Worm (Caenorhabditis elegans) whole organism, young adult: ENCODE measurements around the gene lin-13.

Experiments used
- F22D6.2 ChIP-seq: sonication (generic microtip); optimal IDR thresholded peaks from 2 replicates; lab custom pipeline; 2016; ENCODE audit warnings: mild to moderate bottlenecking, missing genetic modification characterization, missing compliant biosample characterization
- F23B12.7 ChIP-seq: sonication (generic microtip); optimal IDR thresholded peaks from 2 replicates; lab custom pipeline; 2017; ENCODE audit warnings: missing genetic modification characterization, mild to moderate bottlenecking, missing compliant biosample characterization, antibody characterized with exemption, moderate library complexity; ENCODE audit not compliant: insufficient read depth
- F39B2.1 ChIP-seq: fragments of 200-800 bp; sonication (Bioruptor generic); IDR thresholded peaks from 2 replicates; pipeline ENCODE4 v1.3.6; 2022; ENCODE audit warnings: missing genetic modification reagents, missing genetic modification characterization, missing compliant biosample characterization
- K12H6.12 ChIP-seq: fragments of 200-800 bp; sonication (Bioruptor generic); optimal IDR thresholded peaks from 2 replicates; lab custom pipeline; 2018; ENCODE audit warnings: mild to moderate bottlenecking, missing genetic modification characterization, missing compliant biosample characterization
- Y53G8AR.9 ChIP-seq: fragments of 200-800 bp; sonication (Bioruptor generic); conservative IDR thresholded peaks from 2 replicates; pipeline ENCODE4 v1.3.6; 2022; ENCODE audit warnings: missing genetic modification reagents, missing genetic modification characterization, missing compliant biosample characterization
- ama-1 ChIP-seq, 3 experiments: fragments of 150-350 bp in 1 of 3; sonication (generic microtip) in 2 of 3; optimal IDR thresholded peaks; 2 replicates each; lab custom pipeline; 2014 to 2018; ENCODE audit warnings: missing biosample characterization in 2 of 3, missing genetic modification characterization in 2 of 3, missing genetic modification reagents in 2 of 3
- atf-7 ChIP-seq: sonication (generic microtip); optimal IDR thresholded peaks from 2 replicates; lab custom pipeline; 2017; ENCODE audit warnings: mild to moderate bottlenecking, missing genetic modification characterization, missing compliant biosample characterization
- attf-5 ChIP-seq: fragments of 200-800 bp; sonication (Bioruptor generic); optimal IDR thresholded peaks from 2 replicates; lab custom pipeline; 2018; ENCODE audit warnings: mild to moderate bottlenecking, missing genetic modification characterization, missing compliant biosample characterization
- ceh-27 ChIP-seq: fragments of 200-800 bp; sonication (Bioruptor generic); optimal IDR thresholded peaks from 2 replicates; lab custom pipeline; 2018; ENCODE audit warnings: mild to moderate bottlenecking, missing genetic modification characterization, moderate library complexity, missing compliant biosample characterization
- ceh-40 ChIP-seq: fragments of 200-800 bp; sonication (Bioruptor generic); IDR thresholded peaks from 2 replicates; pipeline ENCODE4 v1.3.6; 2022; ENCODE audit warnings: missing genetic modification characterization, missing compliant biosample characterization
- chd-7 ChIP-seq: sonication (generic microtip); optimal IDR thresholded peaks from 2 replicates; lab custom pipeline; 2016; ENCODE audit warnings: mild to moderate bottlenecking, missing genetic modification characterization, moderate library complexity, missing compliant biosample characterization
- dox-1 ChIP-seq: fragments of 200-800 bp; sonication (Bioruptor generic); IDR thresholded peaks from 2 replicates; pipeline ENCODE4 v1.3.6; 2022; ENCODE audit warnings: missing genetic modification reagents, missing genetic modification characterization, missing compliant biosample characterization
- dpff-1 ChIP-seq: sonication (generic microtip); optimal IDR thresholded peaks from 2 replicates; lab custom pipeline; 2017; ENCODE audit warnings: mild to moderate bottlenecking, missing genetic modification characterization, missing compliant biosample characterization
- dpl-1 ChIP-seq: fragments of 150-350 bp; optimal IDR thresholded peaks from 2 replicates; lab custom pipeline; 2014; ENCODE audit warnings: missing biosample characterization, missing genetic modification reagents, missing genetic modification characterization
- efl-1 ChIP-seq: fragments of 150-350 bp; optimal IDR thresholded peaks from 2 replicates; lab custom pipeline; 2014; ENCODE audit warnings: missing biosample characterization, missing genetic modification reagents, missing genetic modification characterization
- gei-17 ChIP-seq: fragments of 200-800 bp; sonication (Bioruptor generic); optimal IDR thresholded peaks from 2 replicates; lab custom pipeline; 2018; ENCODE audit warnings: mild to moderate bottlenecking, missing genetic modification characterization, missing compliant biosample characterization
- hmg-1.2 ChIP-seq: fragments of 200-800 bp; sonication (Bioruptor generic); IDR thresholded peaks from 2 replicates; pipeline ENCODE4 v1.3.6; 2022; ENCODE audit warnings: missing genetic modification reagents, missing genetic modification characterization, missing compliant biosample characterization
- hsf-1 ChIP-seq: fragments of 200-800 bp; sonication (Bioruptor generic); IDR thresholded peaks from 2 replicates; pipeline ENCODE4 v1.3.6; 2022; ENCODE audit warnings: missing genetic modification reagents, missing genetic modification characterization, missing compliant biosample characterization
- let-526 ChIP-seq: fragments of 200-800 bp; sonication (Bioruptor generic); IDR thresholded peaks from 2 replicates; pipeline ENCODE4 v1.3.6; 2022; ENCODE audit warnings: missing genetic modification reagents, missing genetic modification characterization, missing compliant biosample characterization
- lin-26 ChIP-seq: fragments of 200-800 bp; sonication (Bioruptor generic); IDR thresholded peaks from 2 replicates; pipeline ENCODE4 v1.3.6; 2022; ENCODE audit warnings: missing genetic modification reagents, missing genetic modification characterization, missing compliant biosample characterization
- lin-40 ChIP-seq: sonication (generic microtip); optimal IDR thresholded peaks from 2 replicates; lab custom pipeline; 2016; ENCODE audit warnings: missing genetic modification characterization, mild to moderate bottlenecking, missing compliant biosample characterization, missing genotype, missing genetic modification reagents
- madf-10 ChIP-seq: sonication (generic microtip); optimal IDR thresholded peaks from 2 replicates; lab custom pipeline; 2016; ENCODE audit warnings: mild to moderate bottlenecking, missing genetic modification characterization, missing compliant biosample characterization
- mel-28 ChIP-seq: sonication (generic microtip); optimal IDR thresholded peaks from 2 replicates; lab custom pipeline; 2016; ENCODE audit warnings: borderline replicate concordance, mild to moderate bottlenecking, missing genetic modification characterization, missing compliant biosample characterization
- nhr-27 ChIP-seq: fragments of 200-800 bp; sonication (Bioruptor generic); optimal IDR thresholded peaks from 2 replicates; lab custom pipeline; 2018; ENCODE audit warnings: mild to moderate bottlenecking, missing genetic modification characterization, moderate library complexity, missing compliant biosample characterization
- pbrm-1 ChIP-seq: fragments of 200-800 bp; sonication (Bioruptor generic); IDR thresholded peaks from 2 replicates; pipeline ENCODE4 v1.3.6; 2022; ENCODE audit warnings: missing genetic modification reagents, missing genetic modification characterization, missing compliant biosample characterization
- rcor-1 ChIP-seq: fragments of 200-800 bp; sonication (Bioruptor generic); IDR thresholded peaks from 2 replicates; pipeline ENCODE4 v1.3.6; 2022; ENCODE audit warnings: missing genetic modification reagents, missing genetic modification characterization, missing compliant biosample characterization
- rpc-1 ChIP-seq, 2 experiments: fragments of 150-350 bp in 1 of 2; sonication (generic microtip) in 1 of 2; optimal IDR thresholded peaks; 2 replicates each; lab custom pipeline; 2014 to 2018; ENCODE audit warnings: missing biosample characterization in 1 of 2, missing genetic modification characterization in 1 of 2, missing genetic modification reagents in 1 of 2, missing genotype in 1 of 2
- sdz-38 ChIP-seq: sonication (generic microtip); optimal IDR thresholded peaks from 2 replicates; lab custom pipeline; 2016; ENCODE audit warnings: missing genotype, missing genetic modification characterization, missing compliant biosample characterization
- snpc-1.3 ChIP-seq: sonication (generic microtip); optimal IDR thresholded peaks from 2 replicates; lab custom pipeline; 2017; ENCODE audit warnings: missing genetic modification characterization, mild to moderate bottlenecking, missing compliant biosample characterization, antibody characterized with exemption, moderate library complexity, missing genotype, missing genetic modification reagents; ENCODE audit not compliant: insufficient read depth
- somi-1 ChIP-seq: fragments of 200-800 bp; sonication (Bioruptor generic); optimal IDR thresholded peaks from 2 replicates; lab custom pipeline; 2018; ENCODE audit warnings: mild to moderate bottlenecking, missing genetic modification characterization, missing compliant biosample characterization
- sptf-2 ChIP-seq: fragments of 200-800 bp; sonication (Bioruptor generic); optimal IDR thresholded peaks from 2 replicates; lab custom pipeline; 2018; ENCODE audit warnings: mild to moderate bottlenecking, missing genetic modification characterization, missing compliant biosample characterization
- xnd-1 ChIP-seq: sonication (generic microtip); optimal IDR thresholded peaks from 2 replicates; lab custom pipeline; 2016; ENCODE audit warnings: missing genotype, missing genetic modification reagents, missing genetic modification characterization, missing compliant biosample characterization
- zim-3 ChIP-seq: sonication (generic microtip); optimal IDR thresholded peaks from 2 replicates; lab custom pipeline; 2017; ENCODE audit warnings: mild to moderate bottlenecking, missing genetic modification characterization, moderate library complexity, missing compliant biosample characterization
- ztf-18 ChIP-seq: sonication (generic microtip); optimal IDR thresholded peaks from 2 replicates; lab custom pipeline; 2016; ENCODE audit warnings: missing genotype, mild to moderate bottlenecking, missing genetic modification characterization, missing compliant biosample characterization
- ztf-22 ChIP-seq: fragments of 200-800 bp; sonication (Bioruptor generic); optimal IDR thresholded peaks from 2 replicates; lab custom pipeline; 2018; ENCODE audit warnings: mild to moderate bottlenecking, missing genetic modification characterization, moderate library complexity, missing compliant biosample characterization
- ztf-3 ChIP-seq: fragments of 200-800 bp; sonication (Bioruptor generic); optimal IDR thresholded peaks from 2 replicates; lab custom pipeline; 2018; ENCODE audit warnings: mild to moderate bottlenecking, missing genetic modification characterization, missing compliant biosample characterization

Gene lin-13

DNA sequence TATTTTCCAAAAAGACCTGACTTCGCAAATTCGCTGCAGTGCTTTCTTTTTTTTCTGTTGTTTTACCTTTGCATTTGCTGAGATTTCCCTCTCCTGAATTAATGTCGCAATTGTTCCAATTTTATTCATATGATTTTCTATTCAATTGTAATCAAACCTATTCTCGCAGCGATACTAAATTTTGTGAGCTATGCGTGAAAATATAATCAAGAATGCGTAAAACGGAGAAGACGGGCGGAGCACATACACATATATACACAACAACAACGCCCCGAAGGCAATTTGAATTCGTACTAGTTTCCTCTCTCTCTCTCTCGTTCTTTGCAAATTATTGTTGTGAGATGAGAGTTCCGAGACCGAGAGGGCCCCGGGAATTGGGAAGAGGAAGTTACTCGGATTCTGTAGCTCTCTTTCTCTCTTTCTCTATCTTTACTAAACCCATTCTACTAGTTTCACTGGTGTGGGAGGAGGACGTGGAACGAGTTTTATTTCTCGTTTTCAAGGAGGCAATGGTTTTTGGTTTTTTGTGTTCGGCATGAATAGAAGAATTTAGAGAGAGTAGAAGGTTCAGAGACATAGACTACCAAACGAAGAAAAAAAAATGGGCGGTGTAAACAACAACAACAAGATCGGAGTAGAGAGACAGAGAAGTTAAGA lies 14.2 kb upstream of the lin-13 start:
- TF ChIP-seq ceh-27 (peak; percentile 30), lin-40 (peak; percentile 66), Y53G8AR.9 (GFP tag; lab: Robert Waterston, UW) (peak; percentile 48), zim-3 (no peak), ama-1 (optimal IDR thresholded peaks at IDR 0.05; lab: Kevin White, UChicago) (peak; percentile 27), ama-1 (GFP tag; optimal IDR thresholded peaks at IDR 0.05; lab: Kevin White, UChicago) (no peak), rcor-1 (GFP tag; lab: Robert Waterston, UW) (0 out of 2 replicates have a peak, but pooled peaks have one; percentile 22), somi-1 (peak; percentile 16), K12H6.12 (peak; percentile 57), lin-26 (peak; percentile 32; the same call in 1 of the 2 replicates), F23B12.7 (tag; lab: Kevin White, UChicago) (no peak), hmg-1.2 (peak; percentile 27; the same call in 1 of the 2 replicates), madf-10 (no peak), attf-5 (GFP tag; lab: Kevin White, UChicago) (peak; percentile 10)
- TF ChIP-seq, all 124 proteins: peak for 10

DNA sequence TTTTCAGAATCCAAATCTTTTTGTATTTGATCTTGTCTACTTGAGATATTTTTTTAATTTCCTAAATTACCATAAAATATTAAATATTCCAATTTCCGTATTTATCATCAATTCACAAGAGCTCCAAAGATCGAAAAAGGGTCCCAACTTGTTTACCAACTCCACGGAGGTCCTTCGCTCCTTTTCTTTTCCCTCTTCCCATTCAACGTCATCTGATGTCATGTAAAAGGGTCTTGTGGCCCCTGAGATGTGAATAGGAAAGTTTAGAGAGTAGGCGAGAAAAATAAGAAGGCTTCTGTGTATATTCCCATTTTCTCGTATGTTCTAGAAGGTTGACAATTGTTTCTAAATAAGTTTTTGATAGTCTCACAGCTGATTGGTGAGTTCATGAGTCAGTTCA lies 13.7 kb upstream of the lin-13 start:
- TF ChIP-seq chd-7 (tag; lab: Kevin White, UChicago) (no peak), ceh-27 (peak; percentile 16), dpff-1 (no peak), rpc-1 (optimal IDR thresholded peaks at IDR 0.05; lab: Kevin White, UChicago) (no peak), rpc-1 (tag; optimal IDR thresholded peaks at IDR 0.05; lab: Kevin White, UChicago) (no peak), ztf-3 (GFP tag; lab: Kevin White, UChicago) (no peak), let-526 (GFP tag; lab: Robert Waterston, UW) (no peak), atf-7 (tag; lab: Kevin White, UChicago) (peak; percentile 14), ztf-18 (tag; lab: Kevin White, UChicago) (no peak), pbrm-1 (no peak), snpc-1.3 (tag; lab: Kevin White, UChicago) (no peak), Y53G8AR.9 (GFP tag; lab: Robert Waterston, UW) (no peak), F39B2.1 (GFP tag; lab: Robert Waterston, UW) (no peak), dpl-1 (GFP tag; lab: Kevin White, UChicago) (no peak), ztf-22 (GFP tag; lab: Kevin White, UChicago) (no peak), xnd-1 (no peak), nhr-27 (tag; lab: Kevin White, UChicago) (no peak), F22D6.2 (tag; lab: Kevin White, UChicago) (no peak), gei-17 (GFP tag; lab: Kevin White, UChicago) (no peak), sdz-38 (tag; lab: Kevin White, UChicago) (no peak), mel-28 (no peak), ceh-40 (GFP tag; lab: Robert Waterston, UW) (no peak), dox-1 (GFP tag; lab: Robert Waterston, UW) (no peak), hsf-1 (GFP tag; lab: Robert Waterston, UW) (peak; percentile 49; the same call in 1 of the 2 replicates), sptf-2 (GFP tag; lab: Kevin White, UChicago) (no peak), efl-1 (GFP tag; lab: Kevin White, UChicago) (no peak)
